Worm (Caenorhabditis elegans): ENCODE measurements around the gene srt-13.
A peak's percentile ranks its signal among the peaks of the same experiment; 100 is the strongest.

The srt-13 gene

ce11 chrV:4261385-4261784 is 11.4 kb upstream of the srt-13 start:
- TF ChIP-seq efl-1 (optimal IDR thresholded peaks at IDR 0.05) (no peak), efl-1 (GFP tag; optimal IDR thresholded peaks at IDR 0.05 in 1 of 2) (peak in 1 of 2 experiments; percentile 64), lin-15B (tag; optimal IDR thresholded peaks at IDR 0.05) (no peak), nhr-237 (tag; optimal IDR thresholded peaks at IDR 0.05) (no peak), unc-86 (tag; optimal IDR thresholded peaks at IDR 0.05) (no peak), F16B12.6 (tag; optimal IDR thresholded peaks at IDR 0.05) (no peak)

- TF ChIP-seq fkh-4 (tag; optimal IDR thresholded peaks at IDR 0.05; ENCODE audit: borderline replicate concordance) (no peak), zip-4 (GFP tag; optimal IDR thresholded peaks at IDR 0.05) (no peak), ceh-8 (GFP tag; optimal IDR thresholded peaks at IDR 0.05) (no peak), nhr-90 (tag; optimal IDR thresholded peaks at IDR 0.05; ENCODE audit: poor library complexity) (no peak), tbx-2 (tag; optimal IDR thresholded peaks at IDR 0.05) (no peak), egl-27 (tag; optimal IDR thresholded peaks at IDR 0.05) (no peak), nhr-19 (GFP tag; conservative IDR thresholded peaks at IDR 0.05) (no peak), sox-4 (tag; optimal IDR thresholded peaks at IDR 0.05) (no peak), C34B4.2 (tag; optimal IDR thresholded peaks at IDR 0.05) (no peak), grh-1 (GFP tag; IDR thresholded peaks at IDR 0.05) (no peak), efl-3 (GFP tag; optimal IDR thresholded peaks at IDR 0.05) (no peak), hlh-17 (GFP tag; optimal IDR thresholded peaks at IDR 0.05; ENCODE audit: borderline replicate concordance) (no peak), hpl-2 (GFP tag; optimal IDR thresholded peaks at IDR 0.05) (no peak), nhr-85 (tag) (no peak), dpl-1 (GFP tag; optimal IDR thresholded peaks at IDR 0.05) (no peak), C04F5.9 (tag; optimal IDR thresholded peaks at IDR 0.05) (no peak), alr-1 (tag; optimal IDR thresholded peaks at IDR 0.05; ENCODE audit: borderline replicate concordance) (no peak), sptf-1 (tag; optimal IDR thresholded peaks at IDR 0.05) (no peak), zag-1 (tag; optimal IDR thresholded peaks at IDR 0.05) (no peak)
Measured at ce11 chrV:4260090-4260489, 10.1 kb upstream of the srt-13 start, which contains the start of gene srt-3. Gene srt-3 (minus strand): TSS chrV:4260190.

ce11 chrV:4256474-4256873 is 6.5 kb upstream of the srt-13 start, which contains the start of gene srt-14:
Gene srt-14 (minus strand): TSS chrV:4256574.
- TF ChIP-seq unc-62 (GFP tag; optimal IDR thresholded peaks at IDR 0.05), result no peak
- no peak for TF ChIP-seq pax-3 (tag; optimal IDR thresholded peaks at IDR 0.05)
- TF ChIP-seq fkh-4 (tag; optimal IDR thresholded peaks at IDR 0.05; ENCODE audit: borderline replicate concordance), result no peak
- no peak for TF ChIP-seq zag-1 (tag; optimal IDR thresholded peaks at IDR 0.05)
- no peak for TF ChIP-seq aha-1 (tag; optimal IDR thresholded peaks at IDR 0.05)
- no peak for TF ChIP-seq zip-4 (GFP tag; optimal IDR thresholded peaks at IDR 0.05)
- TF ChIP-seq unc-98 (GFP tag; IDR thresholded peaks at IDR 0.05), result no peak
- TF ChIP-seq ceh-8 (GFP tag; optimal IDR thresholded peaks at IDR 0.05), result no peak
- no peak for TF ChIP-seq lin-15B (tag; optimal IDR thresholded peaks at IDR 0.05)
- no peak for TF ChIP-seq ceh-82 (tag; optimal IDR thresholded peaks at IDR 0.05)
- TF ChIP-seq ets-5 (GFP tag; IDR thresholded peaks at IDR 0.05), result no peak
- no peak for TF ChIP-seq ceh-88 (GFP tag; IDR thresholded peaks at IDR 0.05)

- no peak for TF ChIP-seq efl-1 (optimal IDR thresholded peaks at IDR 0.05)
- TF ChIP-seq efl-1 (GFP tag; optimal IDR thresholded peaks at IDR 0.05 in 1 of 2), result peak in 1 of 2 experiments; percentile 13
- no peak for TF ChIP-seq grh-1 (GFP tag; IDR thresholded peaks at IDR 0.05)
- no peak for TF ChIP-seq lin-39 (tag; optimal IDR thresholded peaks at IDR 0.05)
Measured at ce11 chrV:4248359-4248758, 1.6 kb downstream of the srt-13 start.

ce11 chrV:4242431-4242830 is 7.5 kb downstream of the srt-13 start, which contains the start of gene srt-12:
Gene srt-12 (minus strand): TSS chrV:4242531.
- TF ChIP-seq aly-2 (tag; optimal IDR thresholded peaks at IDR 0.05) (no peak), pqm-1 (tag; optimal IDR thresholded peaks at IDR 0.05) (no peak), hlh-4 (tag; optimal IDR thresholded peaks at IDR 0.05) (no peak), lir-3 (tag; optimal IDR thresholded peaks at IDR 0.05; ENCODE audit: poor library complexity) (no peak), alr-1 (tag; optimal IDR thresholded peaks at IDR 0.05; ENCODE audit: borderline replicate concordance) (no peak)
